Worm (Caenorhabditis elegans): ENCODE results near the gene srz-101.

DNA sequence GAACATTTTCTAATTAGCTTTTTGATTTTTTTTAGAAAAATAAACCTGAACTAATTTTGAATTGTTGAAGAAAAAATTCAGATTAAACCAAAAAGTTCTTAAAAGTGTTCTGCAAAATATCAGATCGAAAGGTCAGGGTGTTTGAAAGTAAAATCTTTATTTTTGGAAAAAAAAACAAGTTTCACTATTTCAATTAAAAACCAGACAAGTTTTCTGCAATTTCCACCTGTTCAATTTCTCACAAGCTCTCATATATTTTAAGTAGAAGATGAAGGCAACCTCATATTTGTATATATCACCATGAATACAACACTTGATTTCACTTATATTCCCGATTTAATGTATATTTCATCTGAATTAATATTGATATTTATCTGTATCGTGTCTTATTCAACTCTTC, 7.4 kb upstream of the srz-101 start, which contains the start of gene srz-102:
- no peak for TF ChIP-seq ztf-11 (tag; optimal IDR thresholded peaks at IDR 0.05)
- TF ChIP-seq M03D4.4 (tag; optimal IDR thresholded peaks at IDR 0.05) = no peak
- TF ChIP-seq elt-3 (tag; optimal IDR thresholded peaks at IDR 0.05) = no peak
- no peak for TF ChIP-seq bed-3 (GFP tag; optimal IDR thresholded peaks at IDR 0.05)
- TF ChIP-seq nhr-76 (tag; optimal IDR thresholded peaks at IDR 0.05) = no peak
- no peak for TF ChIP-seq sem-2 (GFP tag; optimal IDR thresholded peaks at IDR 0.05)
- no peak for TF ChIP-seq zip-8 (tag; optimal IDR thresholded peaks at IDR 0.05)
- no peak for TF ChIP-seq nhr-12 (tag; optimal IDR thresholded peaks at IDR 0.05)
- TF ChIP-seq unc-39 (tag; optimal IDR thresholded peaks at IDR 0.05) = no peak
- no peak for TF ChIP-seq pha-4 (tag; optimal IDR thresholded peaks at IDR 0.05)
- TF ChIP-seq nhr-237 (tag; optimal IDR thresholded peaks at IDR 0.05) = no peak
